Fruit fly (Drosophila melanogaster): ENCODE data around the gene CG9777.

The CG9777 gene

dm6 chrX:16587021-16587667 lies 44.9 kb downstream of the CG9777 start, which contains the start of gene CanA-14F (continued):
- TF ChIP-seq CG1603 (tag; optimal IDR thresholded peaks at IDR 0.05) (peak; percentile 39), knrl (GFP tag; IDR thresholded peaks at IDR 0.05; ENCODE audit: partially characterized antibody) (peak; percentile 61; the same call in 2 of the 3 replicates), CG14050 (GFP tag; IDR thresholded peaks at IDR 0.05) (no peak), Ravus (GFP tag; IDR thresholded peaks at IDR 0.05) (no peak), phol (tag; optimal IDR thresholded peaks at IDR 0.05) (peak; percentile 5), CG18011 (GFP tag; optimal IDR thresholded peaks at IDR 0.05) (no peak), Sry-δ (GFP tag; optimal IDR thresholded peaks at IDR 0.05) (peak; percentile 73), Sin3A (optimal IDR thresholded peaks at IDR 0.05) (no peak), CG15601 (tag; optimal IDR thresholded peaks at IDR 0.05) (no peak), hb (GFP tag; IDR thresholded peaks at IDR 0.05; ENCODE audit: partially characterized antibody) (peak; percentile 73; the same call in 2 of the 3 replicates), Doc3 (GFP tag; IDR thresholded peaks at IDR 0.05; ENCODE audit: partially characterized antibody) (0 out of 3 replicates have a peak, but pooled peaks have one; percentile 32), CG9727 (GFP tag; optimal IDR thresholded peaks at IDR 0.05) (no peak), CG15269 (tag; optimal IDR thresholded peaks at IDR 0.05) (no peak), ttk (GFP tag; IDR thresholded peaks at IDR 0.05) (no peak), CG12659 (GFP tag; optimal IDR thresholded peaks at IDR 0.05) (no peak), CG7357 (GFP tag; IDR thresholded peaks at IDR 0.05) (no peak), bbx (GFP tag; IDR thresholded peaks at IDR 0.05; ENCODE audit: partially characterized antibody) (peak; percentile 71), Xbp1 (GFP tag; optimal IDR thresholded peaks at IDR 0.05) (no peak), CG13775 (GFP tag; optimal IDR thresholded peaks at IDR 0.05) (no peak), Scr (GFP tag; IDR thresholded peaks at IDR 0.05; ENCODE audit: partially characterized antibody) (peak; percentile 52), ranshi (GFP tag; IDR thresholded peaks at IDR 0.05) (no peak), CG7963 (GFP tag; IDR thresholded peaks at IDR 0.05; ENCODE audit: partially characterized antibody) (0 out of 3 replicates have a peak, but pooled peaks have one; percentile 25), zen2 (GFP tag; IDR thresholded peaks at IDR 0.05; ENCODE audit: partially characterized antibody) (peak; percentile 57; the same call in 2 of the 3 replicates)

- TF ChIP-seq nom (GFP tag; optimal IDR thresholded peaks at IDR 0.05) (peak; percentile 39), Bgb (GFP tag; IDR thresholded peaks at IDR 0.05; ENCODE audit: partially characterized antibody) (no peak), cg (GFP tag; optimal IDR thresholded peaks at IDR 0.05) (peak; percentile 85), wor (GFP tag; IDR thresholded peaks at IDR 0.05) (no peak), org-1 (GFP tag; optimal IDR thresholded peaks at IDR 0.05) (no peak), Doc2 (GFP tag; IDR thresholded peaks at IDR 0.05) (no peak), zfh2 (GFP tag; optimal IDR thresholded peaks at IDR 0.05) (no peak), bsh (GFP tag; optimal IDR thresholded peaks at IDR 0.05) (peak in 1 of 2 experiments; percentile 3), nau (GFP tag; optimal IDR thresholded peaks at IDR 0.05) (no peak)
Measured at dm6 chrX:16586178-16586890, 45.7 kb downstream of the CG9777 start.

dm6 chrX:16585569-16585968 lies 46.5 kb downstream of the CG9777 start:
- TF ChIP-seq Trl (optimal IDR thresholded peaks at IDR 0.05) (peak in 1 of 2 experiments; percentile 56), Trl (GFP tag; optimal IDR thresholded peaks at IDR 0.05) (no peak), CG17361 (GFP tag; IDR thresholded peaks at IDR 0.05) (0 out of 3 replicates have a peak, but pooled peaks have one; percentile 35), unpg (GFP tag; optimal IDR thresholded peaks at IDR 0.05) (peak; percentile 9), CG9932 (GFP tag; IDR thresholded peaks at IDR 0.05) (peak; percentile 36; the same call in 1 of the 2 replicates), row (GFP tag; IDR thresholded peaks at IDR 0.05) (peak; percentile 60), peb (GFP tag; IDR thresholded peaks at IDR 0.05) (no peak), scrt (GFP tag; optimal IDR thresholded peaks at IDR 0.05) (peak; percentile 11), fd3F (GFP tag; optimal IDR thresholded peaks at IDR 0.05) (no peak), sug (tag; optimal IDR thresholded peaks at IDR 0.05) (no peak), Oli (tag; optimal IDR thresholded peaks at IDR 0.05) (peak; percentile 35), CG1647 (GFP tag; optimal IDR thresholded peaks at IDR 0.05) (no peak), CG3281 (GFP tag; optimal IDR thresholded peaks at IDR 0.05) (peak; percentile 32), fd102C (GFP tag; optimal IDR thresholded peaks at IDR 0.05) (no peak), Ada2b (GFP tag; IDR thresholded peaks at IDR 0.05) (peak; percentile 44; the same call in 1 of the 2 replicates)
